Fruit fly (Drosophila melanogaster): ENCODE data around the gene Pdk1.

Pdk1 gene

DNA sequence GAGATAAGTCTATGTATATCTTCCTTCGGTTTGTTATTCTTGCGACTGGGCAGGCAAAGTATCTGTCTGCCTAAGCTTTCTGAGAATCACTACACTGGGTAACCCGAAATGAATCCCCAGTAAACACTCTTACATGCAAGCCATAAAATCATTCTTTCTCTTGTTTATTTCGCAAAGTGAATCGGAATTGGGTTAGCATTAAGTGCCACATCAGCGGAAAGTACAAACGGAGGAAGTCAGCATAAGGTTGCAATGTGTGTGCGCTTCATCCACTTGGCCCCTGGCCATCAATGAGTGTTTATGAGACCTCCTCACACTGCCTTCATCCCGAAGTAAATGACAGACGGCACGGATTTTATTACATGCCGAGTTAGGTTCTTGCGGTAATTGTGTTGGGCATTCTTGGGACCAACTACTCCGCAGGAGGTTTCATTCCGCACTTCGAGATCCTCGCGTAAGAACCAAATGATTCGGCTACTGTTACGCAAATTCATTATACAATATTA lies 28.5 kb downstream of the Pdk1 start (continued):
- TF ChIP-seq kah (GFP tag; optimal IDR thresholded peaks at IDR 0.05) = no peak
- no peak for TF ChIP-seq Sry-β (GFP tag; optimal IDR thresholded peaks at IDR 0.05)
- TF ChIP-seq Jarid2 (GFP tag; optimal IDR thresholded peaks at IDR 0.05) = no peak
- peak; percentile 64 for TF ChIP-seq cad (GFP tag; optimal IDR thresholded peaks at IDR 0.05)
- 0 out of 3 replicates have a peak, but pooled peaks have one; percentile 12 for TF ChIP-seq CG2199 (GFP tag; IDR thresholded peaks at IDR 0.05)
- TF ChIP-seq CG4360 (GFP tag; IDR thresholded peaks at IDR 0.05) = no peak

DNA sequence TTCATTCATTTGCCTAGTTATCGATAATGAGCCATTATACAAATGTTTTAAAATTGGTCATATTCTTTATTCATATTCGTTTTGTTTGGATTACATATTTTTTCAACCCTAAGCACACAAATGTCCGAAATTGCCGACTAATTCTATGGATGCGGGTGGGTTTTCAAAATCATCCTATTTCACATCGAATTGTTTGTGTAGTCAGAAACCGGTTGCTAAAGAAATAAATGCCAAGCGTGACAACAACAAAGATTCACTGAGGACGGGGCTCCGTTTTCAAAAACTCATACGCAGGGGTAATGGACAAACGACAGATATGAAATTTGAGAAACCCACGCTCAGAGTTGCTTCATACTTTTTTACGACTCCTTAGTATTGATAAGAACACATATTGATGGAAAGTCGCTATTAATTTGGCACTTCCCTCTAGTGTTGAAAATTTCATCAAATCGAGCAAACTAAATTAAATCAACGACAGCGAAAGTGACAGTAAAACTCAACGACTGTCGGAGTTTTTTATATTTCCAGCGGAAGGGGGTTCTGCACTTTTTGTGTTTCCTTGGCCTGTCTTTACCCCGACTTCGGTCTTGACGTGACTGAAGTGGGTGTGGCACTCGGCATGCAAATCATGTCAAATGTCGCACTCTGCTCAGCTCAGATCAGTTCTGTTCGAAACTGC lies 30.3 kb downstream of the Pdk1 start:
- TF ChIP-seq pros (GFP tag; optimal IDR thresholded peaks at IDR 0.05) = peak; percentile 78
- TF ChIP-seq Six4 (GFP tag; optimal IDR thresholded peaks at IDR 0.05) = peak; percentile 26
- no peak for TF ChIP-seq Myb (GFP tag; optimal IDR thresholded peaks at IDR 0.05)
- no peak for TF ChIP-seq Doc3 (GFP tag; IDR thresholded peaks at IDR 0.05; ENCODE audit: partially characterized antibody)
- no peak for TF ChIP-seq Sry-δ (GFP tag; optimal IDR thresholded peaks at IDR 0.05)
- no peak for TF ChIP-seq CG12659 (GFP tag; optimal IDR thresholded peaks at IDR 0.05)
- no peak for TF ChIP-seq luna (GFP tag; optimal IDR thresholded peaks at IDR 0.05)
- no peak for TF ChIP-seq CG8290 (GFP tag; optimal IDR thresholded peaks at IDR 0.05)
- no peak for TF ChIP-seq CG8290 (tag; optimal IDR thresholded peaks at IDR 0.05)
- TF ChIP-seq Hand (GFP tag; optimal IDR thresholded peaks at IDR 0.05) = no peak
- TF ChIP-seq sens (GFP tag) = peak; percentile 44
- TF ChIP-seq HHEX (GFP tag; optimal IDR thresholded peaks at IDR 0.05) = no peak
- TF ChIP-seq chm (GFP tag; IDR thresholded peaks at IDR 0.05) = no peak
- peak; percentile 42 for TF ChIP-seq gcm (GFP tag; optimal IDR thresholded peaks at IDR 0.05)
- no peak for TF ChIP-seq chinmo (GFP tag; IDR thresholded peaks at IDR 0.05; ENCODE audit: partially characterized antibody)
- peak; percentile 66 for TF ChIP-seq CG4360 (GFP tag; IDR thresholded peaks at IDR 0.05)
- TF ChIP-seq CG8281 (tag; optimal IDR thresholded peaks at IDR 0.05) = peak; percentile 19
- TF ChIP-seq Eip74EF (GFP tag; optimal IDR thresholded peaks at IDR 0.05) = peak in 1 of 2 experiments; percentile 56
- no peak for TF ChIP-seq Med (GFP tag)
- no peak for TF ChIP-seq dmrt99B (tag; optimal IDR thresholded peaks at IDR 0.05)
- TF ChIP-seq CG11560 (tag; IDR thresholded peaks at IDR 0.05) = no peak
- no peak for TF ChIP-seq CG7556 (GFP tag; optimal IDR thresholded peaks at IDR 0.05)
- no peak for TF ChIP-seq Doc2 (GFP tag; IDR thresholded peaks at IDR 0.05)
- TF ChIP-seq onecut (GFP tag; IDR thresholded peaks at IDR 0.05) = no peak
- TF ChIP-seq insv (GFP tag; optimal IDR thresholded peaks at IDR 0.05) = peak in 1 of 2 experiments; percentile 63
- no peak for TF ChIP-seq toy (GFP tag; IDR thresholded peaks at IDR 0.05)
- TF ChIP-seq Nf-YB (GFP tag; optimal IDR thresholded peaks at IDR 0.05) = no peak
- no peak for TF ChIP-seq Asciz (GFP tag; optimal IDR thresholded peaks at IDR 0.05)
- TF ChIP-seq sisA (GFP tag; IDR thresholded peaks at IDR 0.05) = no peak
- no peak for TF ChIP-seq CG12769 (tag; optimal IDR thresholded peaks at IDR 0.05)
- no peak for TF ChIP-seq gsb-n (tag; optimal IDR thresholded peaks at IDR 0.05)
- peak; percentile 51 for TF ChIP-seq Blimp-1 (GFP tag; optimal IDR thresholded peaks at IDR 0.05)
- no peak for TF ChIP-seq CG17361 (GFP tag; IDR thresholded peaks at IDR 0.05)
- no peak for TF ChIP-seq vnd (GFP tag; IDR thresholded peaks at IDR 0.05; ENCODE audit: partially characterized antibody)
- peak; percentile 14 for TF ChIP-seq stwl (tag; optimal IDR thresholded peaks at IDR 0.05)
- no peak for TF ChIP-seq jing (GFP tag; optimal IDR thresholded peaks at IDR 0.05)
- TF ChIP-seq Awh (GFP tag; IDR thresholded peaks at IDR 0.05) = 0 out of 2 replicates have a peak, but pooled peaks have one; percentile 14
- TF ChIP-seq zf30C (GFP tag; optimal IDR thresholded peaks at IDR 0.05) = no peak
- no peak for TF ChIP-seq CG2120 (GFP tag; optimal IDR thresholded peaks at IDR 0.05)
- peak; percentile 26; the same call in 1 of the 3 replicates for TF ChIP-seq CG2199 (GFP tag; IDR thresholded peaks at IDR 0.05)
- no peak for TF ChIP-seq bsh (GFP tag; optimal IDR thresholded peaks at IDR 0.05)
- TF ChIP-seq BEAF-32 (GFP tag; optimal IDR thresholded peaks at IDR 0.05) = no peak
- TF ChIP-seq CG6175 (GFP tag; IDR thresholded peaks at IDR 0.05) = no peak

All from whole organism, embryonic.